Worm (Caenorhabditis elegans) whole organism, L4/young adult: ENCODE measurements around the gene aipr-1.

Source experiments
- dao-5 ChIP-seq: sonication (generic microtip); optimal IDR thresholded peaks from 2 replicates; lab custom pipeline; 2016; ENCODE audit warnings: missing genotype, missing genetic modification characterization, moderate library complexity, missing compliant biosample characterization
- him-1 ChIP-seq: sonication (generic microtip); optimal IDR thresholded peaks from 2 replicates; lab custom pipeline; 2016; ENCODE audit warnings: missing genotype, missing genetic modification reagents, missing genetic modification characterization, missing compliant biosample characterization

ce11 chrII:6554677-6555076, 39.4 kb downstream of the aipr-1 start, which contains the start of gene wrn-1:
- TF ChIP-seq dao-5 (tag; lab: Kevin White, UChicago) = no peak
- TF ChIP-seq him-1 (tag; lab: Kevin White, UChicago) = no peak
